Fruit fly (Drosophila melanogaster) whole organism, adult: ENCODE data around the gene Klp61F.

ENCODE experiments used
- CG14711 ChIP-seq: fragments of 200-800 bp; sonication (Bioruptor generic); optimal IDR thresholded peaks from 2 replicates; lab custom pipeline; 2018; ENCODE audit warnings: missing biosample characterization, mild to moderate bottlenecking, missing genetic modification characterization, moderate library complexity
- CG33017 ChIP-seq: fragments of 200-800 bp; sonication (Bioruptor generic); optimal IDR thresholded peaks from 2 replicates; lab custom pipeline; 2018; ENCODE audit warnings: missing biosample characterization, mild to moderate bottlenecking, missing genetic modification characterization, moderate library complexity
- CG7045 ChIP-seq: fragments of 200-800 bp; sonication (Bioruptor generic); optimal IDR thresholded peaks from 2 replicates; lab custom pipeline; 2017; ENCODE audit warnings: missing biosample characterization, mild to moderate bottlenecking, missing genetic modification characterization
- Clk ChIP-seq: fragments of 200-800 bp; sonication (Bioruptor generic); optimal IDR thresholded peaks from 2 replicates; lab custom pipeline; 2017; ENCODE audit warnings: missing biosample characterization, missing genetic modification characterization
- bab1 ChIP-seq: fragments of 200-800 bp; sonication (Bioruptor generic); optimal IDR thresholded peaks from 3 replicates; lab custom pipeline; 2019; ENCODE audit warnings: missing biosample characterization, mild to moderate bottlenecking, missing genetic modification characterization, moderate library complexity
- cic ChIP-seq: fragments of 200-800 bp; sonication (Bioruptor generic); optimal IDR thresholded peaks from 2 replicates; lab custom pipeline; 2017; ENCODE audit warnings: missing biosample characterization, mild to moderate bottlenecking, missing genetic modification characterization, moderate library complexity
- cnc ChIP-seq, 2 experiments: fragments of >200 bp; optimal IDR thresholded peaks; 2 replicates each; lab custom pipeline; 2017
- kay ChIP-seq: fragments of 200-800 bp; sonication (Bioruptor generic); peaks from one replicate; lab custom pipeline; 2016; ENCODE audit warnings: missing biosample characterization, missing genetic modification characterization, borderline replicate concordance
- pad ChIP-seq: fragments of 200-800 bp; sonication (Bioruptor generic); optimal IDR thresholded peaks from 3 replicates; lab custom pipeline; 2017; ENCODE audit warnings: missing biosample characterization, missing genetic modification characterization, mild to moderate bottlenecking, moderate library complexity, missing genetic modification reagents
- tj ChIP-seq: fragments of 200-800 bp; sonication (Bioruptor generic); optimal IDR thresholded peaks from 3 replicates; lab custom pipeline; 2017; ENCODE audit warnings: missing biosample characterization, mild to moderate bottlenecking, missing genetic modification characterization, moderate library complexity

- TF ChIP-seq bab1 (GFP tag; lab: Kevin White, UChicago) (no peak), CG14711 (tag; lab: Kevin White, UChicago) (no peak), cic (GFP tag; lab: Kevin White, UChicago) (no peak), kay (no peak), tj (GFP tag; lab: Kevin White, UChicago) (no peak), CG7045 (no peak), cnc (optimal IDR thresholded peaks at IDR 0.05; lab: Kevin White, UChicago) (no peak), pad (GFP tag; lab: Kevin White, UChicago) (no peak), Clk (no peak), CG33017 (no peak)
Observed at dm6 chr3L:1195868-1196552, 49.7 kb downstream of the Klp61F start, which contains the start of gene Aplip1.
